Fruit fly (Drosophila melanogaster) whole organism, embryonic: ENCODE results near the gene M6.
A peak's percentile ranks its signal among the peaks of the same experiment; 100 is the strongest.

Experiments used
- Asciz ChIP-seq: fragments of 200-800 bp; sonication (Bioruptor generic); optimal IDR thresholded peaks from 2 replicates; lab custom pipeline; 2017; ENCODE audit warnings: missing biosample characterization, mild to moderate bottlenecking, missing genetic modification characterization, missing genetic modification reagents
- B-H1 ChIP-seq: fragments of 200-800 bp; sonication (Bioruptor generic); IDR thresholded peaks from 3 replicates; pipeline ENCODE4 v1.3.6; 2022; ENCODE audit warnings: missing biosample characterization, missing genetic modification characterization
- Blimp-1 ChIP-seq: fragments of 200-800 bp; sonication (Bioruptor generic); optimal IDR thresholded peaks from 3 replicates; lab custom pipeline; 2018; ENCODE audit warnings: missing biosample characterization, missing genetic modification characterization, mild to moderate bottlenecking, moderate library complexity, missing genetic modification reagents
- CG12155 ChIP-seq: fragments of 200-800 bp; sonication (Bioruptor generic); optimal IDR thresholded peaks from 3 replicates; lab custom pipeline; 2016; ENCODE audit warnings: missing biosample characterization, missing genetic modification characterization
- CG12391 ChIP-seq: fragments of 200-800 bp; sonication (Bioruptor generic); optimal IDR thresholded peaks from 3 replicates; lab custom pipeline; 2018; ENCODE audit warnings: missing biosample characterization, mild to moderate bottlenecking, missing genetic modification characterization, moderate library complexity
- CG15011 ChIP-seq: fragments of 200-800 bp; sonication (Bioruptor generic); optimal IDR thresholded peaks from 3 replicates; lab custom pipeline; 2018; ENCODE audit warnings: missing biosample characterization, mild to moderate bottlenecking, missing genetic modification characterization
- CG1529 ChIP-seq: fragments of 200-800 bp; sonication (Bioruptor generic); optimal IDR thresholded peaks from 3 replicates; lab custom pipeline; 2018; ENCODE audit warnings: missing biosample characterization, missing genetic modification characterization
- CG15601 ChIP-seq: fragments of 200-800 bp; sonication (Bioruptor generic); optimal IDR thresholded peaks from 3 replicates; lab custom pipeline; 2019; ENCODE audit warnings: missing biosample characterization, mild to moderate bottlenecking, missing genetic modification characterization, moderate library complexity
- CG15696 ChIP-seq: fragments of 200-800 bp; sonication (Bioruptor generic); optimal IDR thresholded peaks from 2 replicates; lab custom pipeline; 2019; ENCODE audit warnings: missing biosample characterization, mild to moderate bottlenecking, missing genetic modification characterization, moderate library complexity
- CG18476 ChIP-seq: fragments of 200-800 bp; sonication (Bioruptor generic); optimal IDR thresholded peaks from 2 replicates; lab custom pipeline; 2016; ENCODE audit warnings: missing biosample characterization, mild to moderate bottlenecking, missing genetic modification characterization
- CG2199 ChIP-seq: fragments of 200-800 bp; sonication (Bioruptor generic); IDR thresholded peaks from 3 replicates; pipeline ENCODE4 v1.3.6; 2022; ENCODE audit warnings: missing biosample characterization, missing genetic modification characterization
- CG34376 ChIP-seq: fragments of 200-800 bp; sonication (Bioruptor generic); optimal IDR thresholded peaks from 2 replicates; lab custom pipeline; 2018; ENCODE audit warnings: missing biosample characterization, mild to moderate bottlenecking, missing genetic modification characterization
- CG4820 ChIP-seq: fragments of 200-800 bp; sonication (Bioruptor generic); optimal IDR thresholded peaks from 3 replicates; lab custom pipeline; 2016; ENCODE audit warnings: missing biosample characterization, missing genetic modification characterization
- CG4854 ChIP-seq: fragments of 200-800 bp; sonication (Bioruptor generic); optimal IDR thresholded peaks from 2 replicates; lab custom pipeline; 2016; ENCODE audit warnings: missing biosample characterization, missing genetic modification characterization, inconsistent platforms
- CG9817 ChIP-seq: fragments of 200-800 bp; sonication (Bioruptor generic); optimal IDR thresholded peaks from 2 replicates; lab custom pipeline; 2018; ENCODE audit warnings: missing biosample characterization, mild to moderate bottlenecking, missing genetic modification characterization, moderate library complexity
- CHES-1-like ChIP-seq: fragments of 200-800 bp; sonication (Bioruptor generic); optimal IDR thresholded peaks from 2 replicates; lab custom pipeline; 2016; ENCODE audit warnings: missing biosample characterization, missing genetic modification characterization
- Camta ChIP-seq: fragments of 200-800 bp; sonication (Bioruptor generic); optimal IDR thresholded peaks from 2 replicates; lab custom pipeline; 2016; ENCODE audit warnings: missing biosample characterization, missing genetic modification characterization
- Dbx ChIP-seq: fragments of 200-800 bp; sonication (Bioruptor generic); IDR thresholded peaks from 3 replicates; pipeline ENCODE4 v1.3.6; 2022; ENCODE audit warnings: missing biosample characterization, missing genetic modification characterization
- Dref ChIP-seq: fragments of 200-800 bp; sonication (Bioruptor generic); IDR thresholded peaks from 2 replicates; pipeline ENCODE4 v1.3.6; 2022; ENCODE audit warnings: missing biosample characterization, missing genetic modification characterization
- GATAe ChIP-seq: fragments of 200-800 bp; sonication (Bioruptor generic); conservative IDR thresholded peaks from 2 replicates; pipeline ENCODE4 v1.3.6; 2022; ENCODE audit warnings: missing biosample characterization, missing genetic modification characterization
- Hmx ChIP-seq: fragments of 200-800 bp; sonication (Bioruptor generic); optimal IDR thresholded peaks from 2 replicates; lab custom pipeline; 2016; ENCODE audit warnings: missing biosample characterization, missing genetic modification characterization
- Hr39 ChIP-seq: fragments of >200 bp; optimal IDR thresholded peaks from 2 replicates; lab custom pipeline; 2017
- Hsf ChIP-seq: fragments of 200-800 bp; sonication (Bioruptor generic); optimal IDR thresholded peaks from 3 replicates; lab custom pipeline; 2016; ENCODE audit warnings: missing biosample characterization, missing genetic modification characterization
- NC2α ChIP-seq: fragments of 200-800 bp; sonication (Bioruptor generic); optimal IDR thresholded peaks from 2 replicates; lab custom pipeline; 2016; ENCODE audit warnings: missing biosample characterization, missing genetic modification characterization
- Optix ChIP-seq: fragments of 200-800 bp; sonication (Bioruptor generic); IDR thresholded peaks from 3 replicates; pipeline ENCODE4 v1.3.6; 2022; ENCODE audit warnings: missing biosample characterization, missing genetic modification characterization
- Spps ChIP-seq: fragments of 200-800 bp; sonication (Bioruptor generic); optimal IDR thresholded peaks from 2 replicates; lab custom pipeline; 2018; ENCODE audit warnings: missing biosample characterization, mild to moderate bottlenecking, missing genetic modification characterization
- Tbp ChIP-seq: fragments of >200 bp; optimal IDR thresholded peaks from 2 replicates; lab custom pipeline; 2018; ENCODE audit warnings: missing biosample characterization, missing genetic modification characterization
- aop ChIP-seq: fragments of 200-800 bp; sonication (Bioruptor generic); IDR thresholded peaks from 2 replicates; pipeline ENCODE4 v1.3.6; 2022; ENCODE audit warnings: missing biosample characterization, missing genetic modification characterization
- chm ChIP-seq: fragments of 200-800 bp; sonication (Bioruptor generic); IDR thresholded peaks from 2 replicates; pipeline ENCODE4 v1.3.6; 2022; ENCODE audit warnings: missing biosample characterization, missing genetic modification characterization
- cwo ChIP-seq: fragments of 200-800 bp; sonication (Bioruptor generic); optimal IDR thresholded peaks from 3 replicates; lab custom pipeline; 2017; ENCODE audit warnings: missing biosample characterization, missing genetic modification characterization, mild to moderate bottlenecking, moderate library complexity, missing genetic modification reagents
- da ChIP-seq: fragments of 200-800 bp; sonication (Bioruptor generic); optimal IDR thresholded peaks from 2 replicates; lab custom pipeline; 2016; ENCODE audit warnings: missing biosample characterization, missing genetic modification characterization
- dysf ChIP-seq: fragments of 200-800 bp; sonication (Bioruptor generic); IDR thresholded peaks from 3 replicates; pipeline ENCODE4 v1.3.6; 2022; ENCODE audit warnings: missing biosample characterization, missing genetic modification characterization
- eyg ChIP-seq: fragments of 200-800 bp; sonication (Bioruptor generic); optimal IDR thresholded peaks from 3 replicates; lab custom pipeline; 2016; ENCODE audit warnings: missing biosample characterization, missing genetic modification characterization
- fd96Cb ChIP-seq: fragments of 200-800 bp; sonication (Bioruptor generic); optimal IDR thresholded peaks from 2 replicates; lab custom pipeline; 2018; ENCODE audit warnings: missing biosample characterization, mild to moderate bottlenecking, missing genetic modification characterization, moderate library complexity
- fru ChIP-seq: fragments of >200 bp; optimal IDR thresholded peaks from 2 replicates; lab custom pipeline; 2017
- gem ChIP-seq: fragments of 200-800 bp; sonication (Bioruptor generic); optimal IDR thresholded peaks from 2 replicates; lab custom pipeline; 2019; ENCODE audit warnings: missing biosample characterization, mild to moderate bottlenecking, missing genetic modification characterization, moderate library complexity
- grn ChIP-seq: fragments of 200-800 bp; sonication (Bioruptor generic); optimal IDR thresholded peaks from 3 replicates; lab custom pipeline; 2017; ENCODE audit warnings: missing biosample characterization, missing genetic modification characterization
- kay ChIP-seq: fragments of 200-800 bp; sonication (Bioruptor generic); optimal IDR thresholded peaks from 2 replicates; lab custom pipeline; 2016; ENCODE audit warnings: missing biosample characterization, missing genetic modification characterization
- knrl ChIP-seq: fragments of 200-800 bp; sonication (Bioruptor generic); IDR thresholded peaks from 3 replicates; pipeline ENCODE4 v1.3.6; 2022; ENCODE audit warnings: missing biosample characterization, missing genetic modification characterization; ENCODE audit not compliant: partially characterized antibody
- otp ChIP-seq: fragments of 200-800 bp; sonication (Bioruptor generic); IDR thresholded peaks from 3 replicates; pipeline ENCODE4, ENCODE4 v1.3.6; 2022; ENCODE audit warnings: missing biosample characterization, missing genetic modification characterization
- pan ChIP-seq, 4 experiments: fragments of >200 bp in 3 of 4; fragments of 200-800 bp in 1 of 4; sonication (Bioruptor generic) in 1 of 4; optimal IDR thresholded peaks in 3 of 4; IDR thresholded peaks in 1 of 4; 2 replicates each; pipeline versions ENCODE4 v1.3.6 to Lab custom; 2017 to 2022; ENCODE audit warnings: missing biosample characterization in 2 of 4, missing genetic modification characterization in 2 of 4, mixed read lengths in 1 of 4
- pfk ChIP-seq: fragments of 200-800 bp; sonication (Bioruptor generic); optimal IDR thresholded peaks from 2 replicates; lab custom pipeline; 2018; ENCODE audit warnings: missing biosample characterization, mild to moderate bottlenecking, missing genetic modification characterization, moderate library complexity
- row ChIP-seq: fragments of 200-800 bp; sonication (Bioruptor generic); IDR thresholded peaks from 3 replicates; pipeline ENCODE4 v1.3.6; 2022; ENCODE audit warnings: missing biosample characterization, missing genetic modification characterization
- sens-2 ChIP-seq: fragments of 200-800 bp; sonication (Bioruptor generic); IDR thresholded peaks from 2 replicates; pipeline ENCODE4 v1.3.6; 2022; ENCODE audit warnings: missing biosample characterization, missing genetic modification characterization
- sima ChIP-seq: fragments of 200-800 bp; sonication (Bioruptor generic); optimal IDR thresholded peaks from 2 replicates; lab custom pipeline; 2016; ENCODE audit warnings: missing biosample characterization, missing genetic modification characterization
- ssp ChIP-seq: fragments of 200-800 bp; sonication (Bioruptor generic); IDR thresholded peaks from 2 replicates; pipeline ENCODE4 v1.3.6; 2022; ENCODE audit warnings: missing biosample characterization, missing genetic modification characterization
- unc-4 ChIP-seq: fragments of 200-800 bp; sonication (Bioruptor generic); IDR thresholded peaks from 2 replicates; pipeline ENCODE4 v1.3.6; 2022; ENCODE audit warnings: missing biosample characterization, missing genetic modification characterization; ENCODE audit not compliant: partially characterized antibody
- vnd ChIP-seq: fragments of 200-800 bp; sonication (Bioruptor generic); IDR thresholded peaks from 3 replicates; pipeline ENCODE4 v1.3.6; 2022; ENCODE audit warnings: missing biosample characterization, missing genetic modification characterization; ENCODE audit not compliant: partially characterized antibody
- wor ChIP-seq: fragments of 200-800 bp; sonication (Bioruptor generic); IDR thresholded peaks from 2 replicates; pipeline ENCODE4 v1.3.6; 2022; ENCODE audit warnings: missing biosample characterization, missing genetic modification characterization
- zfh1 ChIP-seq: fragments of 200-800 bp; sonication (Bioruptor generic); IDR thresholded peaks from 3 replicates; pipeline ENCODE4 v1.3.6; 2022; ENCODE audit warnings: missing biosample characterization, missing genetic modification characterization

Gene M6

dm6 chr3L:21507354-21507928 is at the start of gene M6, which contains the start of gene Glg1 (continued):
- peak; percentile 34 for TF ChIP-seq Camta (GFP tag; lab: Kevin White, UChicago)
- TF ChIP-seq Hmx (GFP tag; lab: Kevin White, UChicago) = no peak
- peak; percentile 5 for TF ChIP-seq NC2α
- TF ChIP-seq B-H1 (GFP tag; lab: Robert Waterston, UW) = 0 out of 3 replicates have a peak, but pooled peaks have one; percentile 28
- peak; percentile 46; the same call in 1 of the 2 replicates for TF ChIP-seq chm (GFP tag; lab: Robert Waterston, UW)
- 0 out of 2 replicates have a peak, but pooled peaks have one; percentile 17 for TF ChIP-seq aop (GFP tag; lab: Robert Waterston, UW)
- peak; percentile 55; the same call in 2 of the 3 replicates for TF ChIP-seq dysf (GFP tag; lab: Robert Waterston, UW)
- TF ChIP-seq GATAe = no peak
- TF ChIP-seq sens-2 (GFP tag; lab: Robert Waterston, UW) = peak; percentile 35; the same call in 1 of the 2 replicates
- TF ChIP-seq kay (GFP tag; lab: Kevin White, UChicago) = peak; percentile 46
- TF ChIP-seq CG34376 (GFP tag; lab: Kevin White, UChicago) = peak; percentile 76
- peak; percentile 80 for TF ChIP-seq CG12391
- TF ChIP-seq gem = peak; percentile 82
- TF ChIP-seq Hr39 (lab: Kevin White, UChicago) = no peak
- peak; percentile 41 for TF ChIP-seq CG4820 (GFP tag; lab: Kevin White, UChicago)
- peak; percentile 67 for TF ChIP-seq CG9817 (tag; lab: Kevin White, UChicago)
- TF ChIP-seq CG12155 (GFP tag; lab: Kevin White, UChicago) = peak; percentile 75
- TF ChIP-seq knrl = peak; percentile 96
- TF ChIP-seq Optix (GFP tag; lab: Robert Waterston, UW) = no peak
- peak; percentile 73 for TF ChIP-seq Hsf
- TF ChIP-seq CG2199 (GFP tag; lab: Robert Waterston, UW) = 0 out of 3 replicates have a peak, but pooled peaks have one; percentile 36
- TF ChIP-seq otp = no peak
- no peak for TF ChIP-seq Tbp (GFP tag; lab: Kevin White, UChicago)
- TF ChIP-seq ssp (GFP tag; lab: Robert Waterston, UW) = peak; percentile 44; the same call in 1 of the 2 replicates
- TF ChIP-seq wor (GFP tag; lab: Robert Waterston, UW) = no peak
- TF ChIP-seq pan (optimal IDR thresholded peaks at IDR 0.05; lab: Kevin White, UChicago) = no peak
- peak in 1 of 2 experiments; percentile 43 for TF ChIP-seq pan (GFP tag; optimal IDR thresholded peaks at IDR 0.05 in 1 of 2, IDR thresholded peaks at IDR 0.05 in 1 of 2)
- TF ChIP-seq cwo (GFP tag; lab: Kevin White, UChicago) = peak; percentile 47
- TF ChIP-seq vnd (GFP tag; lab: Robert Waterston, UW) = peak; percentile 93
- TF ChIP-seq zfh1 (GFP tag; lab: Robert Waterston, UW) = peak; percentile 57; the same call in 2 of the 3 replicates
- TF ChIP-seq pfk (GFP tag; lab: Kevin White, UChicago) = no peak
- TF ChIP-seq CG1529 (GFP tag; lab: Kevin White, UChicago) = no peak
- peak; percentile 93 for TF ChIP-seq unc-4 (GFP tag; lab: Robert Waterston, UW)
- TF ChIP-seq Dref (GFP tag; lab: Robert Waterston, UW) = peak; percentile 89
- TF ChIP-seq CG4854 (GFP tag; lab: Kevin White, UChicago) = peak; percentile 32
- peak; percentile 39 for TF ChIP-seq Asciz (GFP tag; lab: Kevin White, UChicago)
- no peak for TF ChIP-seq CG15011 (GFP tag; lab: Kevin White, UChicago)
- no peak for TF ChIP-seq sima (GFP tag; lab: Kevin White, UChicago)
- no peak for TF ChIP-seq fru (lab: Kevin White, UChicago)
- peak; percentile 0 for TF ChIP-seq CG18476 (GFP tag; lab: Kevin White, UChicago)
- TF ChIP-seq da = peak; percentile 15
- no peak for TF ChIP-seq eyg (GFP tag; lab: Kevin White, UChicago)
- peak; percentile 35 for TF ChIP-seq Spps
- peak; percentile 10 for TF ChIP-seq fd96Cb (tag; lab: Kevin White, UChicago)
- TF ChIP-seq CHES-1-like (GFP tag; lab: Kevin White, UChicago) = peak; percentile 38
- peak; percentile 66 for TF ChIP-seq CG15696 (tag; lab: Kevin White, UChicago)
- TF ChIP-seq CG15601 (tag; lab: Kevin White, UChicago) = peak; percentile 56
- peak; percentile 96 for TF ChIP-seq row (GFP tag; lab: Robert Waterston, UW)
- peak; percentile 93 for TF ChIP-seq grn (GFP tag; lab: Kevin White, UChicago)
- peak; percentile 36 for TF ChIP-seq Blimp-1 (GFP tag; lab: Kevin White, UChicago)
- TF ChIP-seq Dbx (GFP tag; lab: Robert Waterston, UW) = peak; percentile 74
